Worm (Caenorhabditis elegans) whole organism, L3 larva: ENCODE data around the gene sri-53.

Experiments used
- R02D3.7 ChIP-seq: fragments of 150-350 bp; optimal IDR thresholded peaks from 2 replicates; lab custom pipeline; 2014; ENCODE audit warnings: missing biosample characterization, missing genetic modification characterization
- ZK546.5 ChIP-seq: sonication (generic microtip); optimal IDR thresholded peaks from 2 replicates; lab custom pipeline; 2017; ENCODE audit warnings: missing biosample characterization, missing genetic modification characterization
- aly-2 ChIP-seq: fragments of 150-350 bp; optimal IDR thresholded peaks from 2 replicates; lab custom pipeline; 2014; ENCODE audit warnings: missing biosample characterization, missing genetic modification characterization
- ama-1 ChIP-seq: fragments of 150-350 bp; optimal IDR thresholded peaks from 2 replicates; lab custom pipeline; 2018
- ceh-16 ChIP-seq: sonication (generic microtip); optimal IDR thresholded peaks from 2 replicates; lab custom pipeline; 2017; ENCODE audit warnings: missing biosample characterization, missing genetic modification characterization
- ceh-82 ChIP-seq: fragments of 150-350 bp; optimal IDR thresholded peaks from 2 replicates; lab custom pipeline; 2014; ENCODE audit warnings: missing biosample characterization, missing genetic modification characterization
- ceh-9 ChIP-seq: sonication (generic microtip); optimal IDR thresholded peaks from 2 replicates; lab custom pipeline; 2018; ENCODE audit warnings: missing biosample characterization, missing genetic modification characterization
- daf-12 ChIP-seq: fragments of 150-350 bp; optimal IDR thresholded peaks from 2 replicates; lab custom pipeline; 2014; ENCODE audit warnings: missing biosample characterization, missing genetic modification reagents, missing genetic modification characterization
- egl-27 ChIP-seq: sonication (generic microtip); optimal IDR thresholded peaks from 4 replicates; lab custom pipeline; 2017; ENCODE audit warnings: missing biosample characterization, missing genetic modification reagents, missing genetic modification characterization
- egl-5 ChIP-seq: fragments of 150-350 bp; optimal IDR thresholded peaks from 2 replicates; lab custom pipeline; 2017; ENCODE audit warnings: missing biosample characterization, missing genetic modification reagents, missing genetic modification characterization, inconsistent platforms
- elt-3 ChIP-seq, 3 experiments: fragments of 150-350 bp in 1 of 3; sonication (generic microtip) in 2 of 3; optimal IDR thresholded peaks; 2 replicates in 2 of 3; 4 replicates in 1 of 3; lab custom pipeline; 2014 to 2017; ENCODE audit warnings: missing biosample characterization in 3 of 3, missing genetic modification characterization in 3 of 3
- eor-1 ChIP-seq, 2 experiments: fragments of 150-350 bp; optimal IDR thresholded peaks; 2 replicates each; lab custom pipeline; 2014 to 2018; ENCODE audit warnings: missing biosample characterization in 2 of 2, missing genetic modification characterization in 2 of 2
- fkh-10 ChIP-seq: sonication (generic microtip); optimal IDR thresholded peaks from 2 replicates; lab custom pipeline; 2017; ENCODE audit warnings: missing biosample characterization, missing genetic modification reagents, missing genetic modification characterization
- fkh-2 ChIP-seq: fragments of 150-350 bp; optimal IDR thresholded peaks from 2 replicates; lab custom pipeline; 2014; ENCODE audit warnings: missing biosample characterization, missing genetic modification reagents, missing genetic modification characterization
- hmg-11 ChIP-seq: sonication (generic microtip); optimal IDR thresholded peaks from 2 replicates; lab custom pipeline; 2016; ENCODE audit warnings: missing genetic modification characterization, missing compliant biosample characterization
- jun-1 ChIP-seq: fragments of 150-350 bp; optimal IDR thresholded peaks from 2 replicates; lab custom pipeline; 2014; ENCODE audit warnings: missing biosample characterization, missing genetic modification reagents, missing genetic modification characterization
- lin-15B ChIP-seq: fragments of 150-350 bp; optimal IDR thresholded peaks from 2 replicates; lab custom pipeline; 2014; ENCODE audit warnings: missing biosample characterization, missing genetic modification characterization
- lin-39 ChIP-seq: fragments of 150-350 bp; optimal IDR thresholded peaks from 2 replicates; lab custom pipeline; 2018; ENCODE audit warnings: missing biosample characterization, missing genetic modification reagents, missing genetic modification characterization
- mdl-1 ChIP-seq: fragments of 150-350 bp; optimal IDR thresholded peaks from 2 replicates; lab custom pipeline; 2014; ENCODE audit warnings: missing biosample characterization, missing genetic modification characterization
- mml-1 ChIP-seq: fragments of 150-350 bp; sonication (generic microtip); optimal IDR thresholded peaks from 3 replicates; lab custom pipeline; 2014; ENCODE audit warnings: missing biosample characterization, missing genetic modification characterization
- nhr-11 ChIP-seq: fragments of 150-350 bp; optimal IDR thresholded peaks from 2 replicates; lab custom pipeline; 2014; ENCODE audit warnings: missing biosample characterization, missing genetic modification characterization
- nhr-12 ChIP-seq: fragments of 150-350 bp; optimal IDR thresholded peaks from 2 replicates; lab custom pipeline; 2014; ENCODE audit warnings: missing biosample characterization, missing genetic modification characterization
- nhr-23 ChIP-seq: fragments of 150-350 bp; optimal IDR thresholded peaks from 2 replicates; lab custom pipeline; 2014; ENCODE audit warnings: missing biosample characterization, missing genetic modification reagents, missing genetic modification characterization
- nhr-237 ChIP-seq: fragments of 150-350 bp; optimal IDR thresholded peaks from 2 replicates; lab custom pipeline; 2014; ENCODE audit warnings: missing biosample characterization, missing genetic modification characterization
- nhr-28 ChIP-seq: fragments of 150-350 bp; optimal IDR thresholded peaks from 2 replicates; lab custom pipeline; 2014; ENCODE audit warnings: missing biosample characterization, missing genetic modification characterization
- nhr-43 ChIP-seq: sonication (generic microtip); optimal IDR thresholded peaks from 2 replicates; lab custom pipeline; 2016; ENCODE audit warnings: mild to moderate bottlenecking, missing genetic modification characterization, missing compliant biosample characterization; ENCODE audit not compliant: poor library complexity, severe bottlenecking
- nhr-67 ChIP-seq: fragments of 150-350 bp; optimal IDR thresholded peaks from 2 replicates; lab custom pipeline; 2014; ENCODE audit warnings: missing biosample characterization, missing genetic modification characterization
- pha-4 ChIP-seq: fragments of 150-350 bp; optimal IDR thresholded peaks from 2 replicates; lab custom pipeline; 2014; ENCODE audit warnings: missing biosample characterization, missing genetic modification reagents, missing genetic modification characterization
- pqm-1 ChIP-seq: fragments of 150-350 bp; optimal IDR thresholded peaks from 2 replicates; lab custom pipeline; 2017; ENCODE audit warnings: missing biosample characterization, missing genetic modification characterization, inconsistent platforms
- sea-2 ChIP-seq: fragments of 150-350 bp; sonication (generic microtip); optimal IDR thresholded peaks from 4 replicates; lab custom pipeline; 2014; ENCODE audit warnings: missing biosample characterization, missing genetic modification reagents, missing genetic modification characterization
- skn-1 ChIP-seq: fragments of 150-350 bp; optimal IDR thresholded peaks from 2 replicates; lab custom pipeline; 2014; ENCODE audit warnings: missing biosample characterization, missing genetic modification characterization
- snpc-4 ChIP-seq: fragments of 150-350 bp; optimal IDR thresholded peaks from 2 replicates; lab custom pipeline; 2014; ENCODE audit warnings: missing biosample characterization, missing genetic modification characterization
- unc-62 ChIP-seq: fragments of 150-350 bp; sonication (generic microtip); optimal IDR thresholded peaks from 4 replicates; lab custom pipeline; 2014; ENCODE audit warnings: missing biosample characterization, missing genetic modification reagents, missing genetic modification characterization
- zag-1 ChIP-seq: fragments of 150-350 bp; optimal IDR thresholded peaks from 2 replicates; lab custom pipeline; 2014; ENCODE audit warnings: missing biosample characterization, missing genetic modification characterization
- ztf-11 ChIP-seq: fragments of 150-350 bp; optimal IDR thresholded peaks from 2 replicates; lab custom pipeline; 2014; ENCODE audit warnings: missing biosample characterization, missing genetic modification characterization
- ztf-4 ChIP-seq: fragments of 150-350 bp; optimal IDR thresholded peaks from 2 replicates; lab custom pipeline; 2014; ENCODE audit warnings: missing biosample characterization, missing genetic modification characterization

Gene sri-53

DNA sequence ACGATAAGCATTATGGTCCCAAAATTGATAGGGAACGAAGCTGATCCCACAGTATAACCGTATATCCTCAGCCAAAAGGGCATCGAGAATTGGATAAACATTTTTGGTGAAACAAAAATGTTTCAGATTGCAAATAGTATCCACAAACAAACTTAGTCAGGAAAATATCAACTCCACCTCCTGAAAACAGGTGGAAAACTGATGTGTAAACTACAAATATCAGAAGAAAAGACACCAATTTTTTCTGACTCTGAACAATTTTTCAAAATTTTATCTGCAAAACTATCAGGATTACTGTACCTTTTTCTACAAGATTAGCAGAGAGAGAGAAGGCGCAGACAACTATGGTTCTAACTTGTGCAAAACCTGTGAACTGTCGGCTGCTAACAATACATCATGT is at the start of gene sri-53:
TSS of gene sri-53 (minus strand) at position 101 of the 400 bp plus-strand sequence.
- TF ChIP-seq lin-39 (tag; lab: Kevin White, UChicago) (no peak), ztf-11 (tag; lab: Kevin White, UChicago) (no peak), jun-1 (tag; lab: Kevin White, UChicago) (no peak), ama-1 (lab: Kevin White, UChicago) (no peak), ztf-4 (no peak), lin-15B (tag; lab: Kevin White, UChicago) (no peak), daf-12 (no peak), snpc-4 (no peak), egl-27 (no peak), nhr-28 (no peak), elt-3 (tag; optimal IDR thresholded peaks at IDR 0.05; lab: Kevin White, UChicago) (no peak), nhr-11 (tag; lab: Kevin White, UChicago) (no peak), unc-62 (no peak), eor-1 (tag; optimal IDR thresholded peaks at IDR 0.05; lab: Kevin White, UChicago) (no peak), nhr-12 (no peak)

DNA sequence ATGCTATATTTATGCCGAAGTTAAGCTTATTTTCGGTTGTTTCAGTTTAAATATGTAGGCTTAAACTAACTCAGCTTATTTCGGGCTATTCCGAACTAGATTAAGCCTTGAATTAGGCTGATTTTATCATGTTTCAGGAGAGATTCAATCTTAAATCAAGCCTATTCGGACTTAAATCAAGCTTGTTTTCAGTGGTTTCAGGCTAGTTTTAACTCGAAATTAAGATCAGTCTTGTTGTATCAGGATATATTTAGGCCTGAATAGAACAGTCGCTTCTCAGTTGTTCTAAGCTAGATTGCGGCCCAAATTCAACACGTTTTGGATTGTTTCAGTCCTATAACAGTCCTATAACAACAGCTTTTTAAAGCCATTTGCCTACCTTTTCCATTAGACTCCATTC is 49.4 kb upstream of the sri-53 start:
- TF ChIP-seq nhr-43: no peak
- TF ChIP-seq ama-1 (lab: Kevin White, UChicago): no peak
- TF ChIP-seq lin-15B (tag; lab: Kevin White, UChicago): no peak
- TF ChIP-seq ztf-4: no peak
- TF ChIP-seq nhr-11 (tag; lab: Kevin White, UChicago): no peak
- TF ChIP-seq hmg-11 (tag; lab: Kevin White, UChicago): no peak
- no peak for TF ChIP-seq fkh-2 (tag; lab: Kevin White, UChicago)
- no peak for TF ChIP-seq nhr-23
- TF ChIP-seq nhr-237 (tag; lab: Kevin White, UChicago): no peak
- no peak for TF ChIP-seq zag-1 (tag; lab: Kevin White, UChicago)
- no peak for TF ChIP-seq egl-5 (tag; lab: Kevin White, UChicago)
- no peak for TF ChIP-seq R02D3.7 (tag; lab: Kevin White, UChicago)
- TF ChIP-seq nhr-67 (tag; lab: Kevin White, UChicago): no peak
- TF ChIP-seq, all 47 proteins: peak for 0

DNA sequence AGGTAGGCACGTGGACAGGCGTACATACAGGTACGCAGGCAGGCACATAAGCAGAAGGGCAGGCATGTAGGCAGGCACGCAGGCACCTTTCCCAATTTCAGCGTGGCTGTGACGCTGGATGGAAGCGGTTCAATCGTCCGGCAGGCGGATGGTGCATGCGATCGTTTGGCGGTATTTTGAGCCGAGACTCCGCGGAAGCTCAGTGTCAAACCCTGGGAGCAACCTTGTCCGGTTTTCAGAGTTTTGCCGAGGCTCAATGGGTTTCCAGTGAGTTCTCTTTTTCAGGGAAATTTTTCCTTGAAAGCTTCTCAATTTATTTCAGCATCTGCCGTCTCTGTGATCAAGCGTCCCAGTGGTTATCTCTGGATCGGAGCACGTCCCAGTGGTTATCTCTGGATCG is 47.8 kb upstream of the sri-53 start:
- TF ChIP-seq ceh-16 (no peak), nhr-43 (no peak), lin-15B (tag; lab: Kevin White, UChicago) (no peak), sea-2 (GFP tag; lab: Kevin White, UChicago) (no peak), R02D3.7 (tag; lab: Kevin White, UChicago) (no peak), mml-1 (tag; lab: Kevin White, UChicago) (no peak), ZK546.5 (tag; lab: Kevin White, UChicago) (no peak), daf-12 (no peak), nhr-67 (tag; lab: Kevin White, UChicago) (no peak), eor-1 (tag; optimal IDR thresholded peaks at IDR 0.05; lab: Kevin White, UChicago) (no peak), fkh-10 (no peak), pha-4 (tag; lab: Kevin White, UChicago) (no peak), jun-1 (tag; lab: Kevin White, UChicago) (no peak), mdl-1 (tag; lab: Kevin White, UChicago) (no peak), nhr-11 (tag; lab: Kevin White, UChicago) (no peak), skn-1 (tag; lab: Kevin White, UChicago) (no peak), ceh-9 (tag; lab: Kevin White, UChicago) (no peak), egl-5 (tag; lab: Kevin White, UChicago) (no peak), elt-3 (tag; optimal IDR thresholded peaks at IDR 0.05; lab: Kevin White, UChicago) (no peak)

DNA sequence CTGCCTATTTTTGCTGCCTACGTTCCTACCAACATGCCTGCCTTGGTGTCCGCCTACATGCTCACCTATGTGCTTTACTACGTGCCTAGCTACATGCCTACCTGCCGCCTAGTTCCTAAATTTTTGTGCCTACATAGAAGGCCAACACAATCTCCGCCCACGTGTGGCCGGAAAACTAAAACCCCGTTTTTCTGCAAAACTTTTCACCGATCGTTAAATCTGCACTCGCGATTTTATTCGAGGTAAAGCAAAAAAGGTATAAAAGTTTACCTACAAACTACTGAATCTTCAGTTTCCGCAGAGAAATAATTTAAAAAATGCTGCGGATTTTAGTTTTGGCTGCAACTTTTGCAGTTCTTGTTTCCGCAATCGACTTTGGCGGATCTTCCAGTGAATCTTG is 47.0 kb upstream of the sri-53 start, which contains the start of gene clec-124:
TSS of gene clec-124 (plus strand) at position 301 of the 400 bp plus-strand sequence.
- no peak for TF ChIP-seq ceh-82 (tag; lab: Kevin White, UChicago)
- no peak for TF ChIP-seq lin-15B (tag; lab: Kevin White, UChicago)
- TF ChIP-seq aly-2 (tag; lab: Kevin White, UChicago): no peak
- no peak for TF ChIP-seq ama-1 (lab: Kevin White, UChicago)
- TF ChIP-seq R02D3.7 (tag; lab: Kevin White, UChicago): no peak
- no peak for TF ChIP-seq ztf-11 (tag; lab: Kevin White, UChicago)
- no peak for TF ChIP-seq nhr-23
- no peak for TF ChIP-seq pqm-1 (tag; lab: Kevin White, UChicago)
